Fruit fly (Drosophila melanogaster) whole organism, prepupa: Measurements from ENCODE around the gene Lam.

Experiments used
- CG11294 ChIP-seq: fragments of 200-800 bp; sonication (Bioruptor generic); IDR thresholded peaks from 2 replicates; pipeline ENCODE4 v1.3.6; 2022; ENCODE audit warnings: missing biosample characterization, missing genetic modification characterization
- CG11902 ChIP-seq: fragments of 200-800 bp; sonication (Bioruptor generic); optimal IDR thresholded peaks from 3 replicates; lab custom pipeline; 2016; ENCODE audit warnings: missing biosample characterization, missing genetic modification characterization
- CG1621 ChIP-seq: fragments of 200-800 bp; sonication (Bioruptor generic); optimal IDR thresholded peaks from 3 replicates; lab custom pipeline; 2018; ENCODE audit warnings: missing biosample characterization, mild to moderate bottlenecking, missing genetic modification characterization
- CG32006 ChIP-seq: fragments of 200-800 bp; sonication (Bioruptor generic); optimal IDR thresholded peaks from 3 replicates; lab custom pipeline; 2017; ENCODE audit warnings: missing biosample characterization, mild to moderate bottlenecking, missing genetic modification characterization
- CG6276 ChIP-seq: fragments of 200-800 bp; sonication (Bioruptor generic); optimal IDR thresholded peaks from 2 replicates; lab custom pipeline; 2017; ENCODE audit warnings: missing biosample characterization, mild to moderate bottlenecking, missing genetic modification characterization
- CG6854 ChIP-seq: fragments of 200-800 bp; sonication (Bioruptor generic); optimal IDR thresholded peaks from 2 replicates; lab custom pipeline; 2017; ENCODE audit warnings: missing biosample characterization, mild to moderate bottlenecking, missing genetic modification characterization
- eg ChIP-seq: fragments of 200-800 bp; sonication (Bioruptor generic); IDR thresholded peaks from 3 replicates; pipeline ENCODE4 v1.3.6; 2022; ENCODE audit warnings: missing biosample characterization, missing genetic modification characterization
- fd85E ChIP-seq: fragments of 200-800 bp; sonication (Bioruptor generic); optimal IDR thresholded peaks from 3 replicates; lab custom pipeline; 2016; ENCODE audit warnings: missing biosample characterization, missing genetic modification characterization
- svp ChIP-seq: fragments of 200-800 bp; sonication (Bioruptor generic); peaks from one replicate; lab custom pipeline; 2016; ENCODE audit warnings: missing biosample characterization, missing genetic modification characterization

DNA sequence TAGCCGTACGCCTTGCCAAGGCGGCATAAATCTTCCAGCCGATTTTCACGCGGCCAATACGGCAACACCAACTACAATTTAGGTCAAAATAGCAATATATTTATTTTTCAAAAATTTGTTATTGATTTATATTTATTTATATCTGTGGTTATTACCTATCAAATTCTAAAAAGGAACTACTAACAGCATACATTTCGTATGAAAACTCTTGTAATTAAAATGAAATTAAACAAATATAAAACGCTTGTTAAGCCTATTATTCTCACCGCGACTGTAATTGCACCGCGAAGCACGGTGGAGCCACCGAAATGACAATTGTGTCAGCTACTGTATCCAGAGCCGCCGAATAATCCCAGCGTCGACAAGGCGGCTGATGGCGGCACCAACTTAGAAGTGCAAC lies 42.8 kb upstream of the Lam start:
- TF ChIP-seq CG6854 (no peak), eg (GFP tag; lab: Robert Waterston, UW) (0 out of 3 replicates have a peak, but pooled peaks have one; percentile 20), svp (GFP tag; lab: Kevin White, UChicago) (no peak), CG11294 (GFP tag; lab: Robert Waterston, UW) (no peak), fd85E (GFP tag; lab: Kevin White, UChicago) (no peak), CG1621 (tag; lab: Kevin White, UChicago) (no peak), CG6276 (GFP tag; lab: Kevin White, UChicago) (no peak), CG32006 (GFP tag; lab: Kevin White, UChicago) (peak; percentile 23), CG11902 (no peak)
